Worm (Caenorhabditis elegans) whole organism, L2 larva: ENCODE results near the gene F09D12.2.
A peak's percentile ranks its signal among the peaks of the same experiment; 100 is the strongest.

Experiments used
- ama-1 ChIP-seq: fragments of 150-350 bp; optimal IDR thresholded peaks from 2 replicates; lab custom pipeline; 2018; ENCODE audit warnings: inconsistent platforms
- ceh-16 ChIP-seq: fragments of 150-350 bp; optimal IDR thresholded peaks from 2 replicates; lab custom pipeline; 2014; ENCODE audit warnings: missing biosample characterization, missing genetic modification characterization
- egl-27 ChIP-seq: sonication (generic microtip); optimal IDR thresholded peaks from 3 replicates; lab custom pipeline; 2017; ENCODE audit warnings: missing biosample characterization, missing genetic modification reagents, missing genetic modification characterization
- lin-13 ChIP-seq: fragments of 150-350 bp; optimal IDR thresholded peaks from 2 replicates; lab custom pipeline; 2014; ENCODE audit warnings: missing biosample characterization, missing genetic modification reagents, missing genetic modification characterization
- mab-5 ChIP-seq: fragments of 150-350 bp; optimal IDR thresholded peaks from 2 replicates; lab custom pipeline; 2014; ENCODE audit warnings: missing biosample characterization, missing genetic modification characterization
- nhr-21 ChIP-seq: fragments of 150-350 bp; optimal IDR thresholded peaks from 2 replicates; lab custom pipeline; 2014; ENCODE audit warnings: missing biosample characterization, missing genetic modification characterization
- nhr-237 ChIP-seq: fragments of 150-350 bp; optimal IDR thresholded peaks from 2 replicates; lab custom pipeline; 2014; ENCODE audit warnings: missing biosample characterization, missing genetic modification characterization
- nhr-77 ChIP-seq: fragments of 150-350 bp; optimal IDR thresholded peaks from 2 replicates; lab custom pipeline; 2014; ENCODE audit warnings: missing biosample characterization, missing genetic modification characterization
- snpc-4 ChIP-seq: fragments of 150-350 bp; optimal IDR thresholded peaks from 2 replicates; lab custom pipeline; 2014; ENCODE audit warnings: missing biosample characterization, missing genetic modification characterization
- unc-39 ChIP-seq: fragments of 150-350 bp; optimal IDR thresholded peaks from 2 replicates; lab custom pipeline; 2014; ENCODE audit warnings: missing biosample characterization, missing genetic modification characterization
- unc-62 ChIP-seq: fragments of 150-350 bp; optimal IDR thresholded peaks from 2 replicates; lab custom pipeline; 2014; ENCODE audit warnings: missing biosample characterization, missing genetic modification reagents, missing genetic modification characterization
- zag-1 ChIP-seq: fragments of 150-350 bp; optimal IDR thresholded peaks from 2 replicates; lab custom pipeline; 2014; ENCODE audit warnings: missing biosample characterization, missing genetic modification characterization

- TF ChIP-seq egl-27 (tag; lab: Kevin White, UChicago) (no peak), ama-1 (lab: Kevin White, UChicago) (no peak), lin-13 (GFP tag; lab: Kevin White, UChicago) (no peak), snpc-4 (tag; lab: Kevin White, UChicago) (no peak), nhr-237 (no peak), unc-39 (tag; lab: Kevin White, UChicago) (no peak), zag-1 (no peak), unc-62 (GFP tag; lab: Kevin White, UChicago) (no peak), ceh-16 (tag; lab: Kevin White, UChicago) (peak; percentile 72), nhr-77 (no peak), mab-5 (no peak), nhr-21 (tag; lab: Kevin White, UChicago) (no peak)
Observed at ce11 chrIV:3439354-3439753, 4.6 kb downstream of the F09D12.2 start, which contains the start of gene grd-3.
